Fruit fly (Drosophila melanogaster) whole organism: ENCODE results near the gene Obp99c.

Experiments
- CG8478 ChIP-seq: fragments of >200 bp; optimal IDR thresholded peaks from 2 replicates; lab custom pipeline; 2018; ENCODE audit warnings: inconsistent platforms
- Dll ChIP-seq: fragments of >200 bp; optimal IDR thresholded peaks from 2 replicates; lab custom pipeline; 2017
- EcR ChIP-seq, 2 experiments: fragments of >200 bp; optimal IDR thresholded peaks; 2 replicates each; lab custom pipeline; 2017; ENCODE audit warnings: missing biosample characterization in 2 of 2, missing genetic modification characterization in 2 of 2, missing genetic modification reagents in 2 of 2
- pan ChIP-seq: fragments of >200 bp; optimal IDR thresholded peaks from 2 replicates; lab custom pipeline; 2017
- psq ChIP-seq: fragments of >200 bp; optimal IDR thresholded peaks from 2 replicates; lab custom pipeline; 2017
- usp ChIP-seq: fragments of >200 bp; optimal IDR thresholded peaks from 2 replicates; lab custom pipeline; 2017; ENCODE audit warnings: missing biosample characterization, missing genetic modification characterization, mixed read lengths

Obp99c gene

DNA sequence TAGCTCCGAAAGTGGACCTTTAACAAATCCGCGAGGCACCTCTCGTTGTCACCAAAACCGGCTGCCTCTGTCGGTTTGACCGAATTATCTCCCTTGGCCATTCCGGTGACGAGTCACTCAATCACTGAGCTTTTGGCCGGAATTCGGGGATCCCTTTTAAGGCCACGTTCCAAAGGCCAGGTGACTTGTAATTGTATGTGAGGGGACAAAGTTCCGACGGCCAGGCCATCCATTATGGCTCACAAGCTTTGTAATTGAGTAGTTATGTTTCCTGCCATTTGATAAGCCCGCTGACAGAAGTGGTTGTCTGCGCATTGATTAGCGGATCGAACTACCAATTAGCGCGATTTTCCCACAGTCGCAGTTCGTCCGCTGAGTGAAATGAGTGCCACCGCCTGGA lies 20.3 kb downstream of the Obp99c start, which contains the start of the genes ppk20 and ppk30:
ppk20 (minus strand) TSS at position 101 of the 400 bp plus-strand sequence.
ppk30 (plus strand) TSS at position 373 of the 400 bp plus-strand sequence.
- TF ChIP-seq CG8478 (lab: Kevin White, UChicago) (no peak), EcR (GFP tag; optimal IDR thresholded peaks at IDR 0.05; lab: Kevin White, UChicago) (no peak)

DNA sequence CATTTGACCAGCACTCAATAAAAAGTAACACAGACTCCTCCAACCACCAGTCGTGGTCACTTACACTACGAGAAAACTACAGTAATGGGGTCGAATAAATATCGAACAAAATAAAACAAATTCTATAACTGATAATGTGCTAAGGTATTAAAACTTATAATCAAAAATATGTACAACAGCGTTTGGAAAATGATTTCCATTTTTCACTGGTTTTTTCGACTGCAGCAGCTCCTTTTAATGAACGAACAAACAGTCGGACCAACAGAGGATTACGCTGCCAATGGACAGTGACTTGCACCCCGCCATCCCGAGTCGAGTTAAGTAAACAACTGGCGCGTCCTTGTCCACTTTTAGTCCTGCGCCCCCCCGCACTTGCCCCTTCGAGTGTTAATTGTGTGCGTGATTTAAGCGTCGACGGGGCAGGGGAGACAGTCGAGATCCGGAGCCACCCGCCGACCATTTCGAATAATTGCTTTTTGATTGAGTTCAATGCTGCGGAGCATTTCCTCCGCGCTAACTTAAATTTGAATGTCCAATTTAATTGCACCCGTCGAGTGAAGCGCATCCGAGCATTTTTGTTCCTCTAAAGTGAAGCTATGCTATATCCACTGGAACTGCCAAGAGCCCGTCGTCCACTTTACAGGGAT lies 24.8 kb downstream of the Obp99c start, which contains the start of gene ppk21:
ppk21 (plus strand) TSS at position 597 of the 647 bp plus-strand sequence.
- no peak for TF ChIP-seq Dll
- TF ChIP-seq CG8478 (lab: Kevin White, UChicago): no peak

- TF ChIP-seq EcR (GFP tag; optimal IDR thresholded peaks at IDR 0.05; lab: Kevin White, UChicago) (no peak), psq (lab: Kevin White, UChicago) (no peak), Dll (no peak), CG8478 (lab: Kevin White, UChicago) (no peak), usp (no peak), pan (lab: Kevin White, UChicago) (no peak)
Measured at dm6 chr3R:29659950-29660349, 29.2 kb downstream of the Obp99c start, which contains the start of gene Dop1R2. Gene Dop1R2, minus strand, starts transcription at chr3R:29659984.

dm6 chr3R:29651488-29651887 lies 37.6 kb downstream of the Obp99c start:
- no peak for TF ChIP-seq usp
- no peak for TF ChIP-seq pan (lab: Kevin White, UChicago)
- TF ChIP-seq CG8478 (lab: Kevin White, UChicago): no peak
- TF ChIP-seq Dll: no peak
- TF ChIP-seq EcR (GFP tag; optimal IDR thresholded peaks at IDR 0.05; lab: Kevin White, UChicago): no peak
- TF ChIP-seq psq (lab: Kevin White, UChicago): no peak
